Worm (Caenorhabditis elegans) whole organism, L3 larva: ENCODE measurements around the gene trpp-9.

ENCODE experiments used
- fkh-2 ChIP-seq: fragments of 150-350 bp; optimal IDR thresholded peaks from 2 replicates; lab custom pipeline; 2014; ENCODE audit warnings: missing biosample characterization, missing genetic modification reagents, missing genetic modification characterization
- lsy-12 ChIP-seq: sonication (generic microtip); optimal IDR thresholded peaks from 2 replicates; lab custom pipeline; 2016; ENCODE audit warnings: mild to moderate bottlenecking, missing genetic modification characterization, missing compliant biosample characterization
- nhr-237 ChIP-seq: fragments of 150-350 bp; optimal IDR thresholded peaks from 2 replicates; lab custom pipeline; 2014; ENCODE audit warnings: missing biosample characterization, missing genetic modification characterization
- nhr-25 ChIP-seq: sonication (generic microtip); optimal IDR thresholded peaks from 2 replicates; lab custom pipeline; 2017; ENCODE audit warnings: missing biosample characterization, missing genetic modification characterization
- pqm-1 ChIP-seq: fragments of 150-350 bp; optimal IDR thresholded peaks from 2 replicates; lab custom pipeline; 2017; ENCODE audit warnings: missing biosample characterization, missing genetic modification characterization, inconsistent platforms
- tbx-2 ChIP-seq: sonication (generic microtip); optimal IDR thresholded peaks from 2 replicates; lab custom pipeline; 2016; ENCODE audit warnings: mild to moderate bottlenecking, missing genetic modification characterization, missing compliant biosample characterization
- unc-39 ChIP-seq: sonication (generic microtip); optimal IDR thresholded peaks from 4 replicates; lab custom pipeline; 2017; ENCODE audit warnings: missing biosample characterization, missing genetic modification characterization

ce11 chrX:11606815-11607499 lies 43.2 kb downstream of the trpp-9 start:
- TF ChIP-seq fkh-2 (tag; lab: Kevin White, UChicago) (no peak), nhr-237 (tag; lab: Kevin White, UChicago) (no peak), tbx-2 (no peak), pqm-1 (tag; lab: Kevin White, UChicago) (no peak), nhr-25 (tag; lab: Kevin White, UChicago) (peak; percentile 38), unc-39 (tag; lab: Kevin White, UChicago) (no peak), lsy-12 (tag; lab: Kevin White, UChicago) (no peak)
